Worm (Caenorhabditis elegans) whole organism, early embryonic: ENCODE data around the gene srx-108.

Experiments
- B0310.2 ChIP-seq: sonication (generic microtip); optimal IDR thresholded peaks from 2 replicates; lab custom pipeline; 2016; ENCODE audit warnings: mild to moderate bottlenecking, missing genetic modification characterization, missing compliant biosample characterization
- F13C5.2 ChIP-seq: sonication (generic microtip); optimal IDR thresholded peaks from 2 replicates; lab custom pipeline; 2017; ENCODE audit warnings: mild to moderate bottlenecking, missing genetic modification characterization, inconsistent platforms, missing compliant biosample characterization
- aly-1 ChIP-seq: sonication (generic microtip); optimal IDR thresholded peaks from 2 replicates; lab custom pipeline; 2016; ENCODE audit warnings: missing genetic modification characterization, missing compliant biosample characterization
- ama-1 ChIP-seq: fragments of 150-350 bp; optimal IDR thresholded peaks from 2 replicates; lab custom pipeline; 2014
- ceh-13 ChIP-seq: fragments of 200-800 bp; sonication (Bioruptor generic); optimal IDR thresholded peaks from 2 replicates; lab custom pipeline; 2018; ENCODE audit warnings: mild to moderate bottlenecking, missing genetic modification characterization, missing compliant biosample characterization
- ceh-36 ChIP-seq: sonication (generic microtip); optimal IDR thresholded peaks from 2 replicates; lab custom pipeline; 2016; ENCODE audit warnings: missing genetic modification characterization, inconsistent platforms, missing compliant biosample characterization
- ets-7 ChIP-seq: sonication (generic microtip); optimal IDR thresholded peaks from 2 replicates; lab custom pipeline; 2016; ENCODE audit warnings: missing genotype, missing genetic modification characterization, missing compliant biosample characterization
- flt-1 ChIP-seq: fragments of 200-800 bp; sonication (Bioruptor generic); IDR thresholded peaks from 2 replicates; pipeline ENCODE4 v1.3.6; 2022; ENCODE audit warnings: missing genetic modification characterization, missing compliant biosample characterization
- hmbx-1 ChIP-seq: sonication (generic microtip); optimal IDR thresholded peaks from 2 replicates; lab custom pipeline; 2016; ENCODE audit warnings: mild to moderate bottlenecking, missing genetic modification characterization, missing compliant biosample characterization
- hmg-4 ChIP-seq: fragments of 200-800 bp; sonication (Bioruptor generic); optimal IDR thresholded peaks from 2 replicates; lab custom pipeline; 2018; ENCODE audit warnings: mild to moderate bottlenecking, missing genetic modification characterization, missing compliant biosample characterization
- hnd-1 ChIP-seq: sonication (generic microtip); optimal IDR thresholded peaks from 2 replicates; lab custom pipeline; 2016; ENCODE audit warnings: missing genetic modification characterization, missing compliant biosample characterization
- pes-1 ChIP-seq: fragments of 200-800 bp; sonication (Bioruptor generic); IDR thresholded peaks from 2 replicates; pipeline ENCODE4 v1.3.6; 2022; ENCODE audit warnings: missing genetic modification reagents, missing genetic modification characterization, missing compliant biosample characterization
- scrt-1 ChIP-seq: fragments of 200-800 bp; sonication (Bioruptor generic); IDR thresholded peaks from 2 replicates; pipeline ENCODE4 v1.3.6; 2022; ENCODE audit warnings: missing genetic modification characterization, missing compliant biosample characterization
- sea-1 ChIP-seq: fragments of 200-800 bp; sonication (Bioruptor generic); conservative IDR thresholded peaks from 2 replicates; pipeline ENCODE4 v1.3.6; 2022; ENCODE audit warnings: missing genetic modification characterization, missing compliant biosample characterization
- tbx-11 ChIP-seq: fragments of 200-800 bp; sonication (Bioruptor generic); IDR thresholded peaks from 2 replicates; pipeline ENCODE4 v1.3.6; 2022; ENCODE audit warnings: missing genetic modification characterization, missing compliant biosample characterization
- tbx-37 ChIP-seq: fragments of 200-800 bp; sonication (Bioruptor generic); conservative IDR thresholded peaks from 2 replicates; pipeline ENCODE4 v1.3.6; 2022; ENCODE audit warnings: missing genetic modification reagents, missing genetic modification characterization, missing compliant biosample characterization
- tra-4 ChIP-seq: sonication (generic microtip); optimal IDR thresholded peaks from 2 replicates; lab custom pipeline; 2017; ENCODE audit warnings: missing genetic modification characterization, missing compliant biosample characterization

srx-108 gene

DNA sequence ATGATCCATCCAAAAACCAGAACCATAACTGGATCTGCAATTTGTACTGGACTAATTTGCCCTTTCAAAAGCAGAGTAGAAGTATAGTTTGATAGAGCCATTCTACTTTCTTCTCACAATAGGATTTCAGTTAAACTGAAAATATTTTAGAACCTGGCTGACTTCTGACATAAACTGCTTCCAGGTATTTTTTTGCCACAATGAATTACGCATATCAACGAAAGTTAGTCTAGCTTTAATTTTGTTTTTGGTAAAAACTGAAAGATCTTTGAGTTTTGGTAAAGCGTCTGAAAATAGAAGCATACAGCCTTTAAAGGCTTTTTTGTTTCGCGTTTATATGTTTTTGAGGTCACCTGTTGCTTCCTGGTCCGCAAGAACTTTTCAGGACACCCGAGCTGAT lies 14.8 kb upstream of the srx-108 start, which contains the start of gene srx-101:
Gene srx-101 (minus strand): TSS at position 101 of the 400 bp plus-strand sequence.
- TF ChIP-seq flt-1 (GFP tag; lab: Robert Waterston, UW) (no peak), tbx-11 (GFP tag; lab: Robert Waterston, UW) (no peak), tbx-37 (GFP tag; lab: Robert Waterston, UW) (no peak), B0310.2 (tag; lab: Kevin White, UChicago) (no peak), sea-1 (GFP tag; lab: Robert Waterston, UW) (no peak), F13C5.2 (tag; lab: Kevin White, UChicago) (no peak), ceh-36 (tag; lab: Kevin White, UChicago) (no peak)

- TF ChIP-seq sea-1 (GFP tag; lab: Robert Waterston, UW) = no peak
- TF ChIP-seq flt-1 (GFP tag; lab: Robert Waterston, UW) = no peak
- no peak for TF ChIP-seq ceh-36 (tag; lab: Kevin White, UChicago)
- TF ChIP-seq tbx-11 (GFP tag; lab: Robert Waterston, UW) = no peak
- no peak for TF ChIP-seq ets-7
- no peak for TF ChIP-seq scrt-1
- TF ChIP-seq F13C5.2 (tag; lab: Kevin White, UChicago) = no peak
- no peak for TF ChIP-seq pes-1 (GFP tag; lab: Robert Waterston, UW)
- TF ChIP-seq tbx-37 (GFP tag; lab: Robert Waterston, UW) = no peak
Observed at ce11 chrII:3694664-3695063, 10.8 kb upstream of the srx-108 start, which contains the start of gene srx-102. srx-102 (minus strand) TSS chrII:3694764.

DNA sequence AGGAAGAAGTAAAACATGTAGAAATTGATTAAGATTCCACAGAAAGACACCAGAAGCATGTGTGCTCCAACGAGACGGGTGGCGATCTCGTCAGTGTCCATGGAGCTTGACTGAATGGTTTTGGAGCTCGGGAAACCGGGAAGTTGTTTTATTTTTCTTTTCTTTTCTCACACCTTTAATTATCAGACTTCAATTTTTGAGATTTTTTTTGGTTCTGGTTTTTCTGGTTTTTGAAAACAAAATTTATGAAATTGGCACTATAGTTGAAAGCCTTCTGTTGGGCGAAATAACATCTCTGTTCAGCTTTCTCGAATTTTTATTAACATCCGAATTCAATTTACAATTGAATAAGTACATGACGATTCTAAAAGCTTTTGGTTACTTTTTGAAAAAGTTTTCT lies 5.8 kb upstream of the srx-108 start, which contains the start of gene srx-104:
Gene srx-104 (minus strand): TSS at position 101 of the 400 bp plus-strand sequence.
- TF ChIP-seq flt-1 (GFP tag; lab: Robert Waterston, UW) (no peak), tbx-37 (GFP tag; lab: Robert Waterston, UW) (no peak), tbx-11 (GFP tag; lab: Robert Waterston, UW) (no peak), scrt-1 (no peak), aly-1 (tag; lab: Kevin White, UChicago) (no peak), ceh-13 (GFP tag; lab: Kevin White, UChicago) (no peak), tra-4 (tag; lab: Kevin White, UChicago) (no peak), hnd-1 (no peak), sea-1 (GFP tag; lab: Robert Waterston, UW) (no peak), B0310.2 (tag; lab: Kevin White, UChicago) (no peak), ceh-36 (tag; lab: Kevin White, UChicago) (no peak), F13C5.2 (tag; lab: Kevin White, UChicago) (no peak), ets-7 (no peak), ama-1 (lab: Kevin White, UChicago) (no peak), hmg-4 (GFP tag; lab: Kevin White, UChicago) (no peak), hmbx-1 (no peak), pes-1 (GFP tag; lab: Robert Waterston, UW) (no peak)

DNA sequence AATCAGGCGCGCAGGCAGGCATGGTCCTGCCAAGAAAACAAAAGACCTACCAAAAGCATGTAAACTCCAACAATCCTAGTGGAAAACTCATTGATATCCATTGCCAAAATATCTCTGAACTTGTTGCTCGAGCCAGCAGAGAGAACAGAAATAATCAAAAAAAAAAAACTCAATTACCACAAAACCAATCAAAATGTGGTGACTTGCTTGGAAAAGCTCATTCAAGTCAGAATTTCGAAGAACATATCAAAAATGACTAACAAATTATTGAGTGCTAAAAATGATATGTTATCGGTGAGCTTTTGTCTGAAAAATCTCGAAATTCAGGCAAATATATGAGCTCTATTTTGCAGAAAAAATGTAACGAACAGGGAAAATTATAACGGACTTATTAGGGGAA lies 4.1 kb upstream of the srx-108 start, which contains the start of gene srx-105:
Gene srx-105 (minus strand): TSS at position 101 of the 400 bp plus-strand sequence.
- TF ChIP-seq hnd-1 (no peak), F13C5.2 (tag; lab: Kevin White, UChicago) (no peak), hmg-4 (GFP tag; lab: Kevin White, UChicago) (no peak), ceh-13 (GFP tag; lab: Kevin White, UChicago) (no peak), tra-4 (tag; lab: Kevin White, UChicago) (no peak), flt-1 (GFP tag; lab: Robert Waterston, UW) (no peak), tbx-37 (GFP tag; lab: Robert Waterston, UW) (no peak), ets-7 (no peak), ama-1 (lab: Kevin White, UChicago) (no peak), hmbx-1 (no peak), sea-1 (GFP tag; lab: Robert Waterston, UW) (no peak), B0310.2 (tag; lab: Kevin White, UChicago) (no peak), scrt-1 (no peak), ceh-36 (tag; lab: Kevin White, UChicago) (no peak), pes-1 (GFP tag; lab: Robert Waterston, UW) (no peak)

DNA sequence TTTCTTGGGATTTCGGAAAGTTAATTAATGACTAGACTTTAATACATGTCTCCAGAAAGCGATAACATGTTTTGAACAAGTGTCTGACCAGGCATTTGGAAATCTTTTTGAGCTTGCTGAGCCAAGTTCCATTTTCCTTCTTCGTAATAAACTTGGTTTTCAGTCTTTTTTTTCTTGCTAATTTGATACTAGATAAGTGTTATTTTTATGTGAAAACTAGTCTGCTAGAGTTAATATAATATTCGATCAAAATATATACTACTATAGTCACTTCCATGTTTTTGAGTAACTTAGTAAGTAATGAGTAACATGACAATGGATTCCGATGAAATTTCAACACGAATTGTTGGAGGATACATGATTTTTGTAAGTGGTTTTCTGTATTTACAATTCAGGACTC lies 3.8 kb downstream of the srx-108 start, which contains the start of gene srx-110:
Gene srx-110 (plus strand): TSS at position 301 of the 400 bp plus-strand sequence.
- no peak for TF ChIP-seq pes-1 (GFP tag; lab: Robert Waterston, UW)
- TF ChIP-seq ceh-13 (GFP tag; lab: Kevin White, UChicago) = no peak
- TF ChIP-seq B0310.2 (tag; lab: Kevin White, UChicago) = no peak
- TF ChIP-seq hmbx-1 = no peak
- no peak for TF ChIP-seq tra-4 (tag; lab: Kevin White, UChicago)
- TF ChIP-seq aly-1 (tag; lab: Kevin White, UChicago) = no peak
- no peak for TF ChIP-seq sea-1 (GFP tag; lab: Robert Waterston, UW)
- TF ChIP-seq F13C5.2 (tag; lab: Kevin White, UChicago) = no peak
- no peak for TF ChIP-seq tbx-11 (GFP tag; lab: Robert Waterston, UW)
- no peak for TF ChIP-seq hmg-4 (GFP tag; lab: Kevin White, UChicago)
- no peak for TF ChIP-seq tbx-37 (GFP tag; lab: Robert Waterston, UW)
- no peak for TF ChIP-seq ama-1 (lab: Kevin White, UChicago)
- no peak for TF ChIP-seq hnd-1

ce11 chrII:3711047-3711446 lies 5.6 kb downstream of the srx-108 start, which contains the start of gene fbxc-53:
fbxc-53 (plus strand) TSS chrII:3711291.
- TF ChIP-seq hmg-4 (GFP tag; lab: Kevin White, UChicago) = no peak
- TF ChIP-seq ceh-36 (tag; lab: Kevin White, UChicago) = peak; percentile 51

DNA sequence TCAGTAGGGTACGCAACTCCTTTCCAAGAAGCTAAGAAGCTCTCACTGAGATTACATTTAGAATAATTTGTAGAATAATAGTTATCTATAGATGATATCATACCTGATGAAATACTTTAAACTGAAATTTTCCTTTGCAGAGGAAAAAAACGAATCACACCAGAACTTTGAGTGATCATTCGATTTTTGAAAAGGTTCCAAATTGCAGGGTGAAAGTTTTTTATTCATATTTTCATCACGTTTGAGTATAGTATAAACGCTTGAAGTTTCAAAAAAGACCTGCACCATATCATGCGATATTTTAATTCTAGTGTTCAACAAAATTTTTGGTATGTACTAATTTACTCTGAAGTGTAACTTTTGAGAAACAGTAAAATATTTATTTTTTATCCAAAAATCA lies 9.2 kb downstream of the srx-108 start, which contains the start of gene srh-100:
Gene srh-100 (minus strand): TSS at position 101 of the 400 bp plus-strand sequence.
- TF ChIP-seq B0310.2 (tag; lab: Kevin White, UChicago) = no peak
